Fruit fly (Drosophila melanogaster): ENCODE data around the gene CG43163.

- TF ChIP-seq h (GFP tag; optimal IDR thresholded peaks at IDR 0.05) = no peak
- no peak for TF ChIP-seq pan (optimal IDR thresholded peaks at IDR 0.05)
- no peak for TF ChIP-seq Abd-B (GFP tag; optimal IDR thresholded peaks at IDR 0.05)
- no peak for TF ChIP-seq Hr78 (GFP tag; optimal IDR thresholded peaks at IDR 0.05)
- no peak for TF ChIP-seq lola (GFP tag; optimal IDR thresholded peaks at IDR 0.05)
- no peak for TF ChIP-seq N (GFP tag; optimal IDR thresholded peaks at IDR 0.05)
- TF ChIP-seq Vsx2 (GFP tag; optimal IDR thresholded peaks at IDR 0.05; ENCODE audit: partially characterized antibody) = no peak
- TF ChIP-seq dsf (GFP tag; optimal IDR thresholded peaks at IDR 0.05; ENCODE audit: borderline replicate concordance) = no peak
- TF ChIP-seq woc (GFP tag; optimal IDR thresholded peaks at IDR 0.05) = no peak
- TF ChIP-seq Hnf4 (GFP tag; optimal IDR thresholded peaks at IDR 0.05) = no peak
- no peak for TF ChIP-seq psq (GFP tag; optimal IDR thresholded peaks at IDR 0.05)
- TF ChIP-seq Jra (GFP tag; optimal IDR thresholded peaks at IDR 0.05) = no peak
Measured at dm6 chr3L:8553125-8553524, 46.2 kb upstream of the CG43163 start.

Measured in whole organism, wandering third instar larva.